Fruit fly (Drosophila melanogaster) whole organism: ENCODE results near the gene CG15473.

Experiments used
- CG8478 ChIP-seq: fragments of >200 bp; optimal IDR thresholded peaks from 2 replicates; lab custom pipeline; 2018; ENCODE audit warnings: inconsistent platforms
- Dll ChIP-seq: fragments of >200 bp; optimal IDR thresholded peaks from 2 replicates; lab custom pipeline; 2017
- EcR ChIP-seq, 2 experiments: fragments of >200 bp; optimal IDR thresholded peaks; 2 replicates each; lab custom pipeline; 2017; ENCODE audit warnings: missing biosample characterization in 2 of 2, missing genetic modification characterization in 2 of 2, missing genetic modification reagents in 2 of 2
- pan ChIP-seq: fragments of >200 bp; optimal IDR thresholded peaks from 2 replicates; lab custom pipeline; 2017
- psq ChIP-seq: fragments of >200 bp; optimal IDR thresholded peaks from 2 replicates; lab custom pipeline; 2017
- usp ChIP-seq: fragments of >200 bp; optimal IDR thresholded peaks from 2 replicates; lab custom pipeline; 2017; ENCODE audit warnings: missing biosample characterization, missing genetic modification characterization, mixed read lengths

The CG15473 gene

DNA sequence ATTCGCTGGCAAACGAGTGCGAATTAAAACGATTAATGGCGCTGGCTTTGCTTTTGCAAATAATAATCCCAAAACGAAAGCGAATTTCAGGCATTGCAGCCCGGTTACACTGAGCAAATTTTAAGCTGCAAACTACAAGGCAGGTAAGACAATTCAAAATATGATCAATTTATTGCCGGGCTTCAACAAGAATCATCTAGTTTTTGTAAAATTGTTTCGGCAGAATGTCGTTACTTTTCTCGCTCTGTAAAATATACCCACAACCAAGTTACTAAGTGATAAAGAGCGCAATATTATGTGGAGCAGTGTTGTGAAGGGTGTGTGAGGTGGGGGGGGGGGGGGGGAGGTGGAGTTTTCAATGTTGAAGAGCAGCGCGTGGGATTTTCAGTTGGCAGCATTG, 39.4 kb downstream of the CG15473 start:
- TF ChIP-seq pan = no peak
- TF ChIP-seq Dll (lab: Kevin White, UChicago) = no peak
- no peak for TF ChIP-seq CG8478
- no peak for TF ChIP-seq EcR (GFP tag; optimal IDR thresholded peaks at IDR 0.05; lab: Kevin White, UChicago)
- TF ChIP-seq psq (lab: Kevin White, UChicago) = no peak
- TF ChIP-seq usp (GFP tag; lab: Kevin White, UChicago) = no peak

DNA sequence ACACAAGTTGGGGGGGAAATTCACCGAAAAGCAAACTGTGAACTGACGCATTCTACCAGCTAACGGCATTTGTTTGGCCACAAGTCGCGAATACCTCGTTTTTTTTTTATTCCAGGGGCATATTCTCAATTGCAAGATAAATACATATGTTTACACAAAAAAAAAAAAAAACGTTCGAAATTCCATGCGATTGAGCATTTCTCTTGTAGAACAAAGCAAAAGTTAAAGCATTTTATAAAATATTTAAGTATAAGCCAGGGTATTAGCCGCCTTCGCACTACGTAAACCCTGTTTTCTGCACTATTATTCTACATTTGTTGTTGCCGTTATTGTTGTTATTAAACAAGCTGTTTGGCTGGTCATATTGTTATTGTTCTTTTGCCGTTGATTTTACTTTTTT, 40.0 kb downstream of the CG15473 start:
- TF ChIP-seq Dll (lab: Kevin White, UChicago) = no peak
- no peak for TF ChIP-seq EcR (GFP tag; optimal IDR thresholded peaks at IDR 0.05; lab: Kevin White, UChicago)
- no peak for TF ChIP-seq CG8478

- no peak for TF ChIP-seq CG8478
Observed at dm6 chrX:4613613-4614012, 40.7 kb downstream of the CG15473 start.

- no peak for TF ChIP-seq psq (lab: Kevin White, UChicago)
Observed at dm6 chrX:4612454-4612853, 41.8 kb downstream of the CG15473 start.

DNA sequence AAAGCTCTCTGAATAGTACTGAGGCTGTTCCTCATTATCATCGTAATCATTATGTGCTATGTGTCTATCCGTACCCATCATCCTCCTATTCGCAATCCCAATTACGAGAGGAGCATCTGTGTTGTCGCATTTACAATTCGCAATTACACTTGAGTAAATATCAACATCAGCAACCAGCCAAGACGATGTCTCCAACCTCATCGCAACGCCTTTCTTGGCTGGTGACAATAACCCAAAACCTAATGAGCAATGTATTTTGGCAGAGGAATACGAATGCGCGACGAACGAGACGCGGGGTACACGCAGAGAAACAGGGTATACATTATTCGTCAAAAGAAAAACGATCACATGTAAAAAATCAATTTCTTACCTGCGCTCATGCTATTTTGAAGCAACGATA, 43.8 kb downstream of the CG15473 start:
- no peak for TF ChIP-seq pan
- TF ChIP-seq usp (GFP tag; lab: Kevin White, UChicago) = no peak
- no peak for TF ChIP-seq EcR (GFP tag; optimal IDR thresholded peaks at IDR 0.05; lab: Kevin White, UChicago)
- no peak for TF ChIP-seq Dll (lab: Kevin White, UChicago)
- TF ChIP-seq CG8478 = no peak
- no peak for TF ChIP-seq psq (lab: Kevin White, UChicago)

dm6 chrX:4609737-4610136, 44.6 kb downstream of the CG15473 start:
- TF ChIP-seq EcR (GFP tag; optimal IDR thresholded peaks at IDR 0.05; lab: Kevin White, UChicago) = no peak

DNA sequence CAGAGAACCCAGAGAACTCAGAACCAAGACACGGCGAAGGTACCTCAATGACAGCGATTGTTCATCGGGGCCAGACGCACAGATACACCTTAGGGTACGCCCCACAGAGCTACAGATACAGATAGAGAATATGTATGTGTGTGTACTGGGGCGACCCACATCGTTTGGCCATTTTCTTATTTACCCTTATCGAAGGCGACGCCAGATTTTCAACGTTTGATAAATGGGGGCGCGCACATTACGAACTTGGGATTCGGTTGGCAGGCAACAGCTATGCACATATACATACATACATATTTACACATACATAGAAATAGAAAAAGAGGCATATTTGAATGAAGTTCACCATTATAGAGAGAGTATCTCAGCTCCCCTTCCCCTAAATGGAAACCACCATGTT, 47.9 kb downstream of the CG15473 start:
- TF ChIP-seq pan (no peak), usp (GFP tag; lab: Kevin White, UChicago) (no peak), CG8478 (no peak), EcR (GFP tag; optimal IDR thresholded peaks at IDR 0.05; lab: Kevin White, UChicago) (no peak), psq (lab: Kevin White, UChicago) (no peak), Dll (lab: Kevin White, UChicago) (no peak)

dm6 chrX:4605313-4605712, 49.0 kb downstream of the CG15473 start:
- TF ChIP-seq usp (GFP tag; lab: Kevin White, UChicago) (no peak), EcR (GFP tag; optimal IDR thresholded peaks at IDR 0.05; lab: Kevin White, UChicago) (no peak), Dll (lab: Kevin White, UChicago) (no peak), pan (no peak), psq (lab: Kevin White, UChicago) (no peak), CG8478 (no peak)

DNA sequence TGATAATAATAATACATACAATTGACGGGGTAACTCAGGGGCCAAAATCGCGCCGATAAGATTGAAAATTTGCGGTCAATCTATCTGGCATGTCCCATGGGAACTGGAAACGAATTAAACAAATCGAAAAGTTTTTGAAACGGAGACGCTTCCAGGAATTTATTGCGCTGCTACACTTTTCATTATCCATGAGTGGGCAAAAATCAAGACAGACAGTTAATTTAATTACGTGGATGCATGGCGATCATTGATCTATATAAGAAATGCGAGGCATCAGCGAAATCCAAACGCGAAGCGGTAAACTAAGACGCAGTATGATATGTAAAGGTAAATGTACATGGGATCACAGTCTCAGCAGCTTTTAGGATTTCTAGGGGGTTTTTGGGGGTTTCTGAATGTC, 49.7 kb downstream of the CG15473 start:
- TF ChIP-seq Dll (lab: Kevin White, UChicago) (no peak), psq (lab: Kevin White, UChicago) (no peak), EcR (GFP tag; optimal IDR thresholded peaks at IDR 0.05; lab: Kevin White, UChicago) (no peak), CG8478 (no peak), usp (GFP tag; lab: Kevin White, UChicago) (no peak), pan (no peak)

DNA sequence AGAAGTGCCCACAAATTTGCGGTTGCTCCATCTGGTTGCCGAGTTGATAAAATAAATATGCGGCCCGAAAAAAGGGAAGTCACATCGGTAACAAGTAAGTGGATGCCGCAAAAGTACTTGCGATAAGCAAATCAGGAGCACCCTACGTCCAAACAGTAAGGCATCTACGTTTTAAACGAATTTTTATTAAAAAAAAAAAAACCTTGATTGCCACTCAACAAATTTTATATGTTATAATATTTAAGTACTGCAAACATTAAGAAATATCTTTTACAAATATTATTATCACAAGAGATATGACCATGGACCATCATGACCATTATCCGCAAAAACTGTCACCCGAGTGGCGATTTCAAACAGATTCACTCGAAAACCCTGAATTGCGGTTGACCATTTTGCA, 50.2 kb downstream of the CG15473 start:
- no peak for TF ChIP-seq pan
- TF ChIP-seq CG8478 = no peak
- TF ChIP-seq EcR (GFP tag; optimal IDR thresholded peaks at IDR 0.05; lab: Kevin White, UChicago) = no peak
- TF ChIP-seq psq (lab: Kevin White, UChicago) = no peak
- TF ChIP-seq usp (GFP tag; lab: Kevin White, UChicago) = no peak
- TF ChIP-seq Dll (lab: Kevin White, UChicago) = no peak
